Fruit fly (Drosophila melanogaster) ovary, adult (tissue): ENCODE results near the gene GstD8.

ENCODE experiments used
- CG17801 ChIP-seq: fragments of 200-800 bp; optimal IDR thresholded peaks from 2 replicates; lab custom pipeline; 2019; ENCODE audit warnings: missing biosample characterization, mild to moderate bottlenecking, missing genetic modification characterization, moderate library complexity; ENCODE audit not compliant: partially characterized antibody

Gene GstD8

dm6 chr3R:12425510-12426309, 45.9 kb downstream of the GstD8 start, which contains the start of gene Pp1-87B:
Pp1-87B (minus strand) TSS chr3R:12425917.
- no peak for TF ChIP-seq CG17801 (GFP tag; lab: Kevin White, UChicago)

DNA sequence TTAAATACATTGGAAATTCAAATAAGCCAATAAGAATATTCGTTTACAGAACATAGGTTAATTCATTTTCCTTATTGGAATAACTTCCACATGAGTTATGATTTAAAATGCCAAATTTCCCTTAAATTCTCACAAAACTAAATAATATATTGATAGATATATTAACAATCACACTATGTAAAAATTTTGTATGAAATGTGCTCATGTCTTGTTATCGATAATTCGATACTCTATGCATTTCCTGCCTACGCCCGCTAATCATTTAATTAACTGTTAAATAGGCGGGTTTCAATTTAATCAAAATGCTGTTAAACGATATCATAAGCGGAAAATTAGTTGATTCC, 46.5 kb downstream of the GstD8 start, which contains the start of gene NANS:
NANS (plus strand) TSS at position 269 of the 344 bp plus-strand sequence.
- TF ChIP-seq CG17801 (GFP tag; lab: Kevin White, UChicago) = no peak

DNA sequence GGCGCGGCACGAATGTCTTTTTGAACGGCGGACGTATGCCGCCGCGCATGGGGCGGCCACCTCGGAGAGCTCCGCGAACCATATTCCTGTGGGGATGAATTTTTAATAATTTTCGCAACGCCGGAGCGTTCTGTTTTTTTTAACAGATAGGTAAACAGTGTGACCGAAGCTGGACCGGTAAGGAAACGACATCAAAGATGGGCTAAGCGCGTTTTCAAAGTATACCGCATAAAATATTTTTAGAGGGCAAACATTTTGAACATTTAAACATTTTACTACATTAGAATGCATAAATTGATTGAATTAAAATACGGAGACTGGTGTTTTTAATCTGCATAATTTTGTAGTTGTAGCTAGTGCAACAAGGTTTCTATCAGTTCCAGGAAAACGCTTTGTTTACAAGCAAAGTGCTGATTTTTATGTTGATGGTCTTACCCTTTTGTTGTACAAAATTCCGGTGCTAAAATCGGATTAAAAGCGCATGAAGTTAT, 49.4 kb downstream of the GstD8 start, which contains the start of the genes CG5641 and CG5245:
CG5641 (minus strand) TSS at position 163 of the 491 bp plus-strand sequence.
CG5245 (plus strand) TSS at position 441 of the 491 bp plus-strand sequence.
- TF ChIP-seq CG17801 (GFP tag; lab: Kevin White, UChicago) = no peak
